Fruit fly (Drosophila melanogaster): ENCODE data around the gene Mcm6.
A peak's percentile ranks its signal among the peaks of the same experiment; 100 is the strongest.

Mcm6 gene

dm6 chrX:6641602-6642001, 32.6 kb upstream of the Mcm6 start:
- no peak for TF ChIP-seq brk (GFP tag; optimal IDR thresholded peaks at IDR 0.05)
- TF ChIP-seq ey (GFP tag; optimal IDR thresholded peaks at IDR 0.05): peak; percentile 39
- TF ChIP-seq OdsH (GFP tag; optimal IDR thresholded peaks at IDR 0.05): no peak
- peak; percentile 7 for TF ChIP-seq h (GFP tag; optimal IDR thresholded peaks at IDR 0.05)
- peak in 1 of 2 experiments; percentile 56 for TF ChIP-seq foxo (GFP tag; optimal IDR thresholded peaks at IDR 0.05)
- TF ChIP-seq N (GFP tag; optimal IDR thresholded peaks at IDR 0.05): no peak
- TF ChIP-seq fru (GFP tag; optimal IDR thresholded peaks at IDR 0.05): peak; percentile 38

- TF ChIP-seq Hr78 (GFP tag; optimal IDR thresholded peaks at IDR 0.05): no peak
- TF ChIP-seq HLH106 (tag; optimal IDR thresholded peaks at IDR 0.05): peak; percentile 65
- TF ChIP-seq woc (GFP tag; optimal IDR thresholded peaks at IDR 0.05): peak; percentile 59
- peak; percentile 63 for TF ChIP-seq rgr (GFP tag; optimal IDR thresholded peaks at IDR 0.05)
- TF ChIP-seq h (GFP tag; optimal IDR thresholded peaks at IDR 0.05): peak; percentile 54
- TF ChIP-seq Vsx2 (GFP tag; optimal IDR thresholded peaks at IDR 0.05; ENCODE audit: partially characterized antibody): no peak
- TF ChIP-seq Hnf4 (GFP tag; optimal IDR thresholded peaks at IDR 0.05): no peak
- TF ChIP-seq pan (optimal IDR thresholded peaks at IDR 0.05): no peak
- TF ChIP-seq OdsH (GFP tag; optimal IDR thresholded peaks at IDR 0.05): peak; percentile 52
- TF ChIP-seq foxo (GFP tag; optimal IDR thresholded peaks at IDR 0.05): peak in 1 of 2 experiments; percentile 52
- no peak for TF ChIP-seq sage (GFP tag; optimal IDR thresholded peaks at IDR 0.05)
- no peak for TF ChIP-seq brk (GFP tag; optimal IDR thresholded peaks at IDR 0.05)
- TF ChIP-seq sv (GFP tag; optimal IDR thresholded peaks at IDR 0.05): no peak
- TF ChIP-seq CG9705 (GFP tag; optimal IDR thresholded peaks at IDR 0.05): no peak
- peak; percentile 61 for TF ChIP-seq ey (GFP tag; optimal IDR thresholded peaks at IDR 0.05)
- TF ChIP-seq dl (GFP tag; optimal IDR thresholded peaks at IDR 0.05; ENCODE audit: insufficient read depth in 1 of 2, partially characterized antibody in 2 of 2): no peak
- TF ChIP-seq psq (GFP tag; optimal IDR thresholded peaks at IDR 0.05): peak; percentile 37
- no peak for TF ChIP-seq lola (GFP tag; optimal IDR thresholded peaks at IDR 0.05)
- no peak for TF ChIP-seq tai (GFP tag; optimal IDR thresholded peaks at IDR 0.05)
- no peak for TF ChIP-seq Dfd (GFP tag; optimal IDR thresholded peaks at IDR 0.05)
- TF ChIP-seq Myc (optimal IDR thresholded peaks at IDR 0.05): no peak
- no peak for TF ChIP-seq CG32264 (GFP tag; optimal IDR thresholded peaks at IDR 0.05)
- TF ChIP-seq Sp1 (GFP tag; optimal IDR thresholded peaks at IDR 0.05): peak; percentile 61
- no peak for TF ChIP-seq Hr83 (GFP tag; optimal IDR thresholded peaks at IDR 0.05; ENCODE audit: poor library complexity, severe bottlenecking)
- no peak for TF ChIP-seq usp (GFP tag; optimal IDR thresholded peaks at IDR 0.05)
- peak; percentile 44 for TF ChIP-seq br (GFP tag; optimal IDR thresholded peaks at IDR 0.05)
- TF ChIP-seq GATAd (GFP tag; optimal IDR thresholded peaks at IDR 0.05): no peak
- no peak for TF ChIP-seq Abd-B (GFP tag; optimal IDR thresholded peaks at IDR 0.05)
- TF ChIP-seq Jra (GFP tag; optimal IDR thresholded peaks at IDR 0.05): no peak
- no peak for TF ChIP-seq Mio (GFP tag; optimal IDR thresholded peaks at IDR 0.05)
- TF ChIP-seq Dif (GFP tag; optimal IDR thresholded peaks at IDR 0.05; ENCODE audit: partially characterized antibody): no peak
- TF ChIP-seq jim (GFP tag; optimal IDR thresholded peaks at IDR 0.05): no peak
- no peak for TF ChIP-seq N (GFP tag; optimal IDR thresholded peaks at IDR 0.05)
- no peak for TF ChIP-seq dsf (GFP tag; optimal IDR thresholded peaks at IDR 0.05; ENCODE audit: borderline replicate concordance)
- TF ChIP-seq dmrt93B (GFP tag; optimal IDR thresholded peaks at IDR 0.05): no peak
- no peak for TF ChIP-seq CrebA (GFP tag; optimal IDR thresholded peaks at IDR 0.05; ENCODE audit: borderline replicate concordance)
- TF ChIP-seq fru (GFP tag; optimal IDR thresholded peaks at IDR 0.05): peak; percentile 69
Observed at dm6 chrX:6642593-6643257, 31.5 kb upstream of the Mcm6 start.

- TF ChIP-seq woc (GFP tag; optimal IDR thresholded peaks at IDR 0.05): peak; percentile 0
- no peak for TF ChIP-seq sage (GFP tag; optimal IDR thresholded peaks at IDR 0.05)
- peak; percentile 22 for TF ChIP-seq fru (GFP tag; optimal IDR thresholded peaks at IDR 0.05)
- peak; percentile 10 for TF ChIP-seq HLH106 (tag; optimal IDR thresholded peaks at IDR 0.05)
Observed at dm6 chrX:6646846-6647245, 27.3 kb upstream of the Mcm6 start.

Data from whole organism, wandering third instar larva.